Worm (Caenorhabditis elegans): ENCODE results near the gene math-10.

DNA sequence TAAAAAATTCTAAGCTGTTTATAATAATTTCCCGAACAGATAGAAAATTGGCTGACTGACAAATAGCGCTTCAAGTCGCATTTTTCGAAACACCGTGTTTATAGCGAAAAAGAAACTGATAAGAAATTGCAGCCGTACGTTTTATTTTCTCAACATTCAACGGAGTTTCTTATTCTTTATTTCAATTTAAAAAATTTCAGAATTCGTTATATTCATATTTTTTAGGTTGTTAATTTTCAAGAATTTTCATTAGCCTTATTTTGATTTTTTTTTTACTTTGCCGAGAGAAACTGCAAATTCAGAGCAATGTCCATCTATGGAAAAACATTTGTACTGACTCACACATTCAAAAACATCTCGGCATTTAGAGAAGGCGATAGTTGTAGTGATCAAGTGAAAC, 26.6 kb downstream of the math-10 start, which contains the start of gene C46F9.6:
- TF ChIP-seq egl-27 (tag; optimal IDR thresholded peaks at IDR 0.05) (no peak), C04F5.9 (tag; optimal IDR thresholded peaks at IDR 0.05) (no peak)

All from whole organism, L1 larva.